Fruit fly (Drosophila melanogaster) whole organism: ENCODE results near the gene Pka-C1.

Experiments used
- CG8478 ChIP-seq: fragments of >200 bp; optimal IDR thresholded peaks from 2 replicates; lab custom pipeline; 2018; ENCODE audit warnings: inconsistent platforms
- Dll ChIP-seq: fragments of >200 bp; optimal IDR thresholded peaks from 2 replicates; lab custom pipeline; 2017
- EcR ChIP-seq, 2 experiments: fragments of >200 bp; optimal IDR thresholded peaks; 2 replicates each; lab custom pipeline; 2017; ENCODE audit warnings: missing biosample characterization in 2 of 2, missing genetic modification characterization in 2 of 2, missing genetic modification reagents in 2 of 2
- pan ChIP-seq: fragments of >200 bp; optimal IDR thresholded peaks from 2 replicates; lab custom pipeline; 2017
- psq ChIP-seq: fragments of >200 bp; optimal IDR thresholded peaks from 2 replicates; lab custom pipeline; 2017
- usp ChIP-seq: fragments of >200 bp; optimal IDR thresholded peaks from 2 replicates; lab custom pipeline; 2017; ENCODE audit warnings: missing biosample characterization, missing genetic modification characterization, mixed read lengths

dm6 chr2L:9660516-9660920 is 38.6 kb downstream of the Pka-C1 start:
- TF ChIP-seq usp (GFP tag; lab: Kevin White, UChicago) = no peak
- no peak for TF ChIP-seq psq (lab: Kevin White, UChicago)
- TF ChIP-seq CG8478 (lab: Kevin White, UChicago) = no peak
- no peak for TF ChIP-seq pan
- no peak for TF ChIP-seq Dll (lab: Kevin White, UChicago)
- TF ChIP-seq EcR (GFP tag; optimal IDR thresholded peaks at IDR 0.05; lab: Kevin White, UChicago) = no peak
